Worm (Caenorhabditis elegans) whole organism, mixed stage, embryonic: Measurements from ENCODE around the gene nhr-45.

Experiments used
- bed-3 ChIP-seq: fragments of 200-800 bp; sonication (Bioruptor generic); optimal IDR thresholded peaks from 3 replicates; lab custom pipeline; 2018; ENCODE audit warnings: mild to moderate bottlenecking, missing genetic modification characterization, moderate library complexity, missing compliant biosample characterization
- nhr-12 ChIP-seq: fragments of 150-350 bp; optimal IDR thresholded peaks from 2 replicates; lab custom pipeline; 2014; ENCODE audit warnings: missing biosample characterization, missing genetic modification characterization
- sptf-1 ChIP-seq: sonication (generic microtip); optimal IDR thresholded peaks from 2 replicates; lab custom pipeline; 2017; ENCODE audit warnings: mild to moderate bottlenecking, missing genetic modification characterization, moderate library complexity, missing compliant biosample characterization

- TF ChIP-seq bed-3 (no peak), sptf-1 (no peak), nhr-12 (no peak)
Measured at ce11 chrX:4662293-4662825, 2.2 kb upstream of the nhr-45 start.
